Fruit fly (Drosophila melanogaster) whole organism, embryonic: ENCODE results near the gene RpL34b.
A peak's percentile ranks its signal among the peaks of the same experiment; 100 is the strongest.

Source experiments
- ATbp ChIP-seq: fragments of 200-800 bp; sonication (Bioruptor generic); optimal IDR thresholded peaks from 2 replicates; lab custom pipeline; 2017; ENCODE audit warnings: missing biosample characterization, mild to moderate bottlenecking, missing genetic modification characterization, missing genetic modification reagents
- Aef1 ChIP-seq: fragments of 200-800 bp; sonication (Bioruptor generic); IDR thresholded peaks from 3 replicates; pipeline ENCODE4 v1.3.6; 2022; ENCODE audit warnings: missing biosample characterization, missing genetic modification characterization
- CG10321 ChIP-seq: fragments of 200-800 bp; sonication (Bioruptor generic); IDR thresholded peaks from 2 replicates; pipeline ENCODE4 v1.3.6; 2022; ENCODE audit warnings: missing biosample characterization, missing genetic modification characterization
- CG11093 ChIP-seq: fragments of 200-800 bp; sonication (Bioruptor generic); IDR thresholded peaks from 3 replicates; pipeline ENCODE4 v1.3.6; 2022; ENCODE audit warnings: missing biosample characterization, missing genetic modification characterization
- CG11560 ChIP-seq: fragments of 200-800 bp; sonication (Bioruptor generic); IDR thresholded peaks from 3 replicates; pipeline ENCODE4 v1.3.6; 2022; ENCODE audit warnings: missing biosample characterization, missing genetic modification characterization
- CG11696 ChIP-seq: fragments of 200-800 bp; sonication (Bioruptor generic); IDR thresholded peaks from 2 replicates; pipeline ENCODE4 v1.3.6; 2022; ENCODE audit warnings: missing biosample characterization, missing genetic modification characterization
- CG13775 ChIP-seq: fragments of 200-800 bp; sonication (Bioruptor generic); optimal IDR thresholded peaks from 3 replicates; lab custom pipeline; 2017; ENCODE audit warnings: missing biosample characterization, mild to moderate bottlenecking, missing genetic modification characterization
- CG14050 ChIP-seq: fragments of 200-800 bp; sonication (Bioruptor generic); IDR thresholded peaks from 3 replicates; pipeline ENCODE4 v1.3.6; 2022; ENCODE audit warnings: missing biosample characterization, missing genetic modification characterization
- CG16779 ChIP-seq: fragments of 200-800 bp; sonication (Bioruptor generic); IDR thresholded peaks from 2 replicates; pipeline ENCODE4 v1.3.6; 2022; ENCODE audit warnings: missing biosample characterization, missing genetic modification characterization
- CG16813 ChIP-seq: fragments of 200-800 bp; sonication (Bioruptor generic); IDR thresholded peaks from 3 replicates; pipeline ENCODE4 v1.3.6; 2022; ENCODE audit warnings: missing biosample characterization, missing genetic modification characterization; ENCODE audit not compliant: partially characterized antibody
- CG17186 ChIP-seq: fragments of 200-800 bp; sonication (Bioruptor generic); optimal IDR thresholded peaks from 3 replicates; lab custom pipeline; 2017; ENCODE audit warnings: missing biosample characterization, missing genetic modification reagents, missing genetic modification characterization
- CG17328 ChIP-seq: fragments of 200-800 bp; sonication (Bioruptor generic); IDR thresholded peaks from 2 replicates; pipeline ENCODE4 v1.3.6; 2022; ENCODE audit warnings: missing biosample characterization, missing genetic modification characterization
- CG30431 ChIP-seq: fragments of 200-800 bp; sonication (Bioruptor generic); optimal IDR thresholded peaks from 2 replicates; lab custom pipeline; 2017; ENCODE audit warnings: missing biosample characterization, missing genetic modification characterization
- CG31365 ChIP-seq: fragments of 200-800 bp; sonication (Bioruptor generic); optimal IDR thresholded peaks from 2 replicates; lab custom pipeline; 2018; ENCODE audit warnings: missing biosample characterization, mild to moderate bottlenecking, missing genetic modification characterization
- CG3281 ChIP-seq: fragments of 200-800 bp; sonication (Bioruptor generic); optimal IDR thresholded peaks from 3 replicates; lab custom pipeline; 2017; ENCODE audit warnings: missing biosample characterization, mild to moderate bottlenecking, missing genetic modification characterization
- CG33557 ChIP-seq: fragments of 200-800 bp; sonication (Bioruptor generic); optimal IDR thresholded peaks from 2 replicates; lab custom pipeline; 2019; ENCODE audit warnings: missing biosample characterization, mild to moderate bottlenecking, missing genetic modification characterization, moderate library complexity
- CG3838 ChIP-seq: fragments of 200-800 bp; sonication (Bioruptor generic); optimal IDR thresholded peaks from 3 replicates; lab custom pipeline; 2016; ENCODE audit warnings: missing biosample characterization, missing genetic modification characterization
- CG3995 ChIP-seq: fragments of 200-800 bp; sonication (Bioruptor generic); optimal IDR thresholded peaks from 3 replicates; lab custom pipeline; 2016; ENCODE audit warnings: missing biosample characterization, missing genetic modification characterization
- CG43689 ChIP-seq: fragments of 200-800 bp; sonication (Bioruptor generic); IDR thresholded peaks from 2 replicates; pipeline ENCODE4 v1.3.6; 2022; ENCODE audit warnings: missing biosample characterization, missing genetic modification characterization
- CG4730 ChIP-seq: fragments of 200-800 bp; sonication (Bioruptor generic); IDR thresholded peaks from 2 replicates; pipeline ENCODE4 v1.3.6; 2022; ENCODE audit warnings: missing biosample characterization, missing genetic modification characterization
- CG7786 ChIP-seq: fragments of 200-800 bp; sonication (Bioruptor generic); optimal IDR thresholded peaks from 2 replicates; lab custom pipeline; 2016; ENCODE audit warnings: missing biosample characterization, missing genetic modification characterization
- Camta ChIP-seq: fragments of 200-800 bp; sonication (Bioruptor generic); optimal IDR thresholded peaks from 2 replicates; lab custom pipeline; 2016; ENCODE audit warnings: missing biosample characterization, missing genetic modification characterization
- Deaf1 ChIP-seq: fragments of 200-800 bp; optimal IDR thresholded peaks from 3 replicates; lab custom pipeline; 2019; ENCODE audit warnings: missing biosample characterization, mild to moderate bottlenecking, missing genetic modification characterization, moderate library complexity
- Fer1 ChIP-seq: fragments of 200-800 bp; sonication (Bioruptor generic); optimal IDR thresholded peaks from 2 replicates; lab custom pipeline; 2017; ENCODE audit warnings: missing biosample characterization, mild to moderate bottlenecking, missing genetic modification characterization
- Fer3 ChIP-seq: fragments of 200-800 bp; sonication (Bioruptor generic); optimal IDR thresholded peaks from 2 replicates; lab custom pipeline; 2018; ENCODE audit warnings: missing biosample characterization, mild to moderate bottlenecking, missing genetic modification characterization, moderate library complexity
- H15 ChIP-seq: fragments of 200-800 bp; sonication (Bioruptor generic); IDR thresholded peaks from 3 replicates; pipeline ENCODE4 v1.3.6; 2022; ENCODE audit warnings: missing biosample characterization, missing genetic modification characterization
- Lim3 ChIP-seq: fragments of 200-800 bp; sonication (Bioruptor generic); IDR thresholded peaks from 2 replicates; pipeline ENCODE4 v1.3.6; 2022; ENCODE audit warnings: missing biosample characterization, missing genetic modification characterization
- MBD-R2 ChIP-seq: fragments of 200-800 bp; sonication (Bioruptor generic); IDR thresholded peaks from 2 replicates; pipeline ENCODE4 v1.3.6; 2022; ENCODE audit warnings: missing biosample characterization, missing genetic modification characterization
- Mad ChIP-seq: fragments of 200-800 bp; sonication (Bioruptor generic); optimal IDR thresholded peaks from 2 replicates; lab custom pipeline; 2016; ENCODE audit warnings: missing biosample characterization, missing genetic modification characterization
- Oaz ChIP-seq: fragments of 200-800 bp; sonication (Bioruptor generic); IDR thresholded peaks from 2 replicates; pipeline ENCODE4 v1.3.6; 2022; ENCODE audit warnings: missing biosample characterization, missing genetic modification characterization
- Opbp ChIP-seq: fragments of 200-800 bp; sonication (Bioruptor generic); IDR thresholded peaks from 3 replicates; pipeline ENCODE4 v1.3.6; 2022; ENCODE audit warnings: missing biosample characterization, missing genetic modification characterization; ENCODE audit not compliant: partially characterized antibody
- Rfx ChIP-seq: fragments of 200-800 bp; sonication (Bioruptor generic); IDR thresholded peaks from 2 replicates; pipeline ENCODE4 v1.3.6; 2022; ENCODE audit warnings: missing biosample characterization, missing genetic modification characterization
- Sin3A ChIP-seq: fragments of >200 bp; optimal IDR thresholded peaks from 2 replicates; lab custom pipeline; 2018
- Xrp1 ChIP-seq: fragments of 200-800 bp; sonication (Bioruptor generic); IDR thresholded peaks from 2 replicates; pipeline ENCODE4 v1.3.6; 2022; ENCODE audit warnings: missing biosample characterization, missing genetic modification characterization
- chm ChIP-seq: fragments of 200-800 bp; sonication (Bioruptor generic); IDR thresholded peaks from 2 replicates; pipeline ENCODE4 v1.3.6; 2022; ENCODE audit warnings: missing biosample characterization, missing genetic modification characterization
- chn ChIP-seq: fragments of 200-800 bp; sonication (Bioruptor generic); optimal IDR thresholded peaks from 2 replicates; lab custom pipeline; 2016; ENCODE audit warnings: missing biosample characterization, missing genetic modification characterization
- dan ChIP-seq: fragments of 200-800 bp; sonication (Bioruptor generic); IDR thresholded peaks from 2 replicates; pipeline ENCODE4 v1.3.6; 2022; ENCODE audit warnings: missing biosample characterization, missing genetic modification characterization
- dpn ChIP-seq, 2 experiments: fragments of 200-800 bp; sonication (Bioruptor generic); optimal IDR thresholded peaks; 3 replicates each; lab custom pipeline; 2016; ENCODE audit warnings: missing biosample characterization in 2 of 2, missing genetic modification characterization in 2 of 2
- ftz-f1 ChIP-seq: fragments of 200-800 bp; sonication (Bioruptor generic); optimal IDR thresholded peaks from 2 replicates; lab custom pipeline; 2016; ENCODE audit warnings: missing biosample characterization, missing genetic modification characterization
- hth ChIP-seq: fragments of >200 bp; optimal IDR thresholded peaks from 2 replicates; lab custom pipeline; 2017; ENCODE audit warnings: inconsistent platforms
- kah ChIP-seq: fragments of 200-800 bp; sonication (Bioruptor generic); optimal IDR thresholded peaks from 2 replicates; lab custom pipeline; 2018; ENCODE audit warnings: missing biosample characterization, mild to moderate bottlenecking, missing genetic modification characterization
- klu ChIP-seq: fragments of 200-800 bp; sonication (Bioruptor generic); IDR thresholded peaks from 2 replicates; pipeline ENCODE4 v1.3.6; 2022; ENCODE audit warnings: missing biosample characterization, missing genetic modification characterization
- maf-S ChIP-seq: fragments of 200-800 bp; sonication (Bioruptor generic); optimal IDR thresholded peaks from 2 replicates; lab custom pipeline; 2016; ENCODE audit warnings: missing biosample characterization, missing genetic modification characterization
- mld ChIP-seq: fragments of 200-800 bp; sonication (Bioruptor generic); IDR thresholded peaks from 3 replicates; pipeline ENCODE4 v1.3.6; 2022; ENCODE audit warnings: missing biosample characterization, missing genetic modification characterization; ENCODE audit not compliant: partially characterized antibody
- pita ChIP-seq: fragments of 200-800 bp; sonication (Bioruptor generic); optimal IDR thresholded peaks from 2 replicates; lab custom pipeline; 2017; ENCODE audit warnings: missing biosample characterization, mild to moderate bottlenecking, missing genetic modification characterization
- pnt ChIP-seq: fragments of 200-800 bp; sonication (Bioruptor generic); optimal IDR thresholded peaks from 3 replicates; lab custom pipeline; 2016; ENCODE audit warnings: missing biosample characterization, missing genetic modification characterization
- repo ChIP-seq: fragments of 200-800 bp; sonication (Bioruptor generic); optimal IDR thresholded peaks from 2 replicates; lab custom pipeline; 2016; ENCODE audit warnings: missing biosample characterization, missing genetic modification characterization
- run ChIP-seq: fragments of 200-800 bp; sonication (Bioruptor generic); optimal IDR thresholded peaks from 3 replicates; lab custom pipeline; 2018; ENCODE audit warnings: missing biosample characterization, mild to moderate bottlenecking, missing genetic modification characterization
- scrt ChIP-seq: fragments of 200-800 bp; sonication (Bioruptor generic); optimal IDR thresholded peaks from 2 replicates; lab custom pipeline; 2018; ENCODE audit warnings: missing biosample characterization, mild to moderate bottlenecking, missing genetic modification characterization, moderate library complexity
- slbo ChIP-seq: fragments of 200-800 bp; sonication (Bioruptor generic); IDR thresholded peaks from 2 replicates; pipeline ENCODE4 v1.3.6; 2022; ENCODE audit warnings: missing biosample characterization, missing genetic modification characterization
- so ChIP-seq: fragments of 200-800 bp; sonication (Bioruptor generic); IDR thresholded peaks from 3 replicates; pipeline ENCODE4 v1.3.6; 2022; ENCODE audit warnings: missing biosample characterization, missing genetic modification characterization
- sr ChIP-seq: fragments of 200-800 bp; sonication (Bioruptor generic); IDR thresholded peaks from 3 replicates; pipeline ENCODE4 v1.3.6; 2022; ENCODE audit warnings: missing biosample characterization, missing genetic modification characterization
- stwl ChIP-seq: fragments of 200-800 bp; sonication (Bioruptor generic); optimal IDR thresholded peaks from 3 replicates; lab custom pipeline; 2018; ENCODE audit warnings: missing biosample characterization, mild to moderate bottlenecking, missing genetic modification characterization, moderate library complexity

The RpL34b gene

DNA sequence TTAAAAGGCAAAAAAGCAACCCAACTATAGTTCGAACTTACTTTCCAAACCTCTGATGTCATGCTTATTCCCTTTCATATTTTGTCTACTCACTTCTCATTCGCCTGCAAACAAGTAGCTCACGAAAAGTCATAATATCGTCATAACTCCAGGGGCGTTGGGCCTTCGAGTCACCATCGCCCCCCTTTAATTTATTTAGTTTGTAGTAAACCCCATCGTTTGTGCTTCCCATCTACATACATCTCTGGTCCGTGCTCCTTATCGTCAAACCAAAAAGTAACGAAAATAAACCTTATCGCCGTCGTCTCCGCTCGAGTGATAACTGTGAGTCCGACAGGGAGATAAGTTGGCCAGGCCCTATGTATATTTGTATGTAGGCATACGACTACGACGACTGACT is 28.0 kb upstream of the RpL34b start (continued):
- peak; percentile 73 for TF ChIP-seq Deaf1 (tag; lab: Kevin White, UChicago)
- TF ChIP-seq repo (GFP tag; lab: Kevin White, UChicago), result peak; percentile 18
- 0 out of 3 replicates have a peak, but pooled peaks have one; percentile 27 for TF ChIP-seq so (GFP tag; lab: Robert Waterston, UW)
- TF ChIP-seq pnt, result no peak
- peak; percentile 45 for TF ChIP-seq ATbp
- TF ChIP-seq H15 (GFP tag; lab: Robert Waterston, UW), result no peak
- no peak for TF ChIP-seq dan (GFP tag; lab: Robert Waterston, UW)
- peak; percentile 87 for TF ChIP-seq Fer1 (GFP tag; lab: Kevin White, UChicago)
- TF ChIP-seq CG10321 (GFP tag; lab: Robert Waterston, UW), result no peak
- peak; percentile 63 for TF ChIP-seq scrt
- peak; percentile 52; the same call in 1 of the 3 replicates for TF ChIP-seq Aef1 (GFP tag; lab: Robert Waterston, UW)
- peak; percentile 4 for TF ChIP-seq chn
- TF ChIP-seq CG30431 (GFP tag; lab: Kevin White, UChicago), result no peak
- peak; percentile 38 for TF ChIP-seq Mad (GFP tag; lab: Kevin White, UChicago)
- TF ChIP-seq CG33557 (GFP tag; lab: Kevin White, UChicago), result peak; percentile 31
- TF ChIP-seq CG11560 (tag; lab: Robert Waterston, UW), result no peak
- no peak for TF ChIP-seq CG3838 (GFP tag; lab: Kevin White, UChicago)
- TF ChIP-seq pita (GFP tag; lab: Kevin White, UChicago), result no peak
- no peak for TF ChIP-seq Lim3
- TF ChIP-seq CG7786, result peak; percentile 79
- peak; percentile 53; the same call in 1 of the 2 replicates for TF ChIP-seq CG4730 (GFP tag; lab: Robert Waterston, UW)
- TF ChIP-seq CG17328 (GFP tag; lab: Robert Waterston, UW), result peak; percentile 69
- no peak for TF ChIP-seq CG16813 (GFP tag; lab: Robert Waterston, UW)
- no peak for TF ChIP-seq Sin3A
- no peak for TF ChIP-seq sr (GFP tag; lab: Robert Waterston, UW)
- TF ChIP-seq Opbp (GFP tag; lab: Robert Waterston, UW), result no peak
- no peak for TF ChIP-seq run (tag; lab: Kevin White, UChicago)
- peak; percentile 64; the same call in 1 of the 2 replicates for TF ChIP-seq MBD-R2 (GFP tag; lab: Robert Waterston, UW)
- peak; percentile 53 for TF ChIP-seq CG3995 (GFP tag; lab: Kevin White, UChicago)
- peak; percentile 28 for TF ChIP-seq CG13775 (GFP tag; lab: Kevin White, UChicago)
- peak; percentile 86 for TF ChIP-seq Fer3 (tag; lab: Kevin White, UChicago)
- peak; percentile 74 for TF ChIP-seq Xrp1
- TF ChIP-seq ftz-f1, result peak; percentile 4
- TF ChIP-seq chm (GFP tag; lab: Robert Waterston, UW), result peak; percentile 75
- TF ChIP-seq mld, result no peak
- peak; percentile 31 for TF ChIP-seq Camta (GFP tag; lab: Kevin White, UChicago)
- TF ChIP-seq stwl (tag; lab: Kevin White, UChicago), result no peak
- no peak for TF ChIP-seq kah (GFP tag; lab: Kevin White, UChicago)
- peak; percentile 63 to 72 for TF ChIP-seq dpn (GFP tag; optimal IDR thresholded peaks at IDR 0.05; lab: Kevin White, UChicago)
- peak; percentile 64 for TF ChIP-seq CG3281 (GFP tag; lab: Kevin White, UChicago)
- TF ChIP-seq slbo, result peak; percentile 86
- peak; percentile 57 for TF ChIP-seq maf-S (GFP tag; lab: Kevin White, UChicago)
- peak; percentile 39; the same call in 1 of the 3 replicates for TF ChIP-seq CG14050 (GFP tag; lab: Robert Waterston, UW)
- peak; percentile 28; the same call in 1 of the 3 replicates for TF ChIP-seq CG11093 (GFP tag; lab: Robert Waterston, UW)
- TF ChIP-seq CG17186 (GFP tag; lab: Kevin White, UChicago), result no peak
- TF ChIP-seq Oaz (GFP tag; lab: Robert Waterston, UW), result peak; percentile 40; the same call in 1 of the 2 replicates
- 0 out of 2 replicates have a peak, but pooled peaks have one; percentile 7 for TF ChIP-seq CG43689 (GFP tag; lab: Robert Waterston, UW)
- peak; percentile 88 for TF ChIP-seq CG16779
- TF ChIP-seq klu (GFP tag; lab: Robert Waterston, UW), result no peak; the same call in 1 of the 2 replicates
- TF ChIP-seq CG11696 (GFP tag; lab: Robert Waterston, UW), result no peak
- peak; percentile 54 for TF ChIP-seq CG31365 (tag; lab: Kevin White, UChicago)
- TF ChIP-seq Rfx (GFP tag; lab: Robert Waterston, UW), result peak; percentile 90
- no peak for TF ChIP-seq hth (lab: Kevin White, UChicago)
